Worm (Caenorhabditis elegans): Measurements from ENCODE around the gene Y116A8C.40.

- TF ChIP-seq W03F9.2 (tag; optimal IDR thresholded peaks at IDR 0.05) (no peak), him-1 (tag; optimal IDR thresholded peaks at IDR 0.05) (no peak), dao-5 (tag; optimal IDR thresholded peaks at IDR 0.05) (no peak)
These were observed 45.2 kb downstream of the Y116A8C.40 start for ce11 chrIV:17105578-17105977.
